Worm (Caenorhabditis elegans) whole organism, L2 larva: ENCODE data around the gene srh-74.

Source experiments
- Y55F3AM.14 ChIP-seq: fragments of 200-800 bp; sonication (Bioruptor generic); optimal IDR thresholded peaks from 2 replicates; lab custom pipeline; 2018; ENCODE audit warnings: mild to moderate bottlenecking, missing genetic modification characterization, missing compliant biosample characterization
- ZK546.5 ChIP-seq: sonication (generic microtip); optimal IDR thresholded peaks from 2 replicates; lab custom pipeline; 2017; ENCODE audit warnings: missing biosample characterization, missing genetic modification characterization
- fos-1 ChIP-seq: fragments of 150-350 bp; optimal IDR thresholded peaks from 2 replicates; lab custom pipeline; 2014; ENCODE audit warnings: missing biosample characterization, missing genetic modification characterization
- nhr-10 ChIP-seq: sonication (generic microtip); optimal IDR thresholded peaks from 2 replicates; lab custom pipeline; 2017; ENCODE audit warnings: missing biosample characterization, missing genetic modification characterization
- nhr-129 ChIP-seq: fragments of 150-350 bp; optimal IDR thresholded peaks from 2 replicates; lab custom pipeline; 2014; ENCODE audit warnings: missing biosample characterization, missing genetic modification characterization
- nhr-6 ChIP-seq: fragments of 150-350 bp; optimal IDR thresholded peaks from 2 replicates; lab custom pipeline; 2014; ENCODE audit warnings: missing biosample characterization, missing genetic modification characterization
- nhr-77 ChIP-seq: fragments of 150-350 bp; optimal IDR thresholded peaks from 2 replicates; lab custom pipeline; 2014; ENCODE audit warnings: missing biosample characterization, missing genetic modification characterization
- sma-9 ChIP-seq, 2 experiments: fragments of 150-350 bp in 1 of 2; sonication (generic microtip) in 1 of 2; optimal IDR thresholded peaks; 2 replicates each; lab custom pipeline; 2014 to 2016; ENCODE audit warnings: missing genetic modification characterization in 2 of 2, mild to moderate bottlenecking in 1 of 2, missing biosample characterization in 1 of 2, missing compliant biosample characterization in 1 of 2, missing genetic modification reagents in 1 of 2, moderate library complexity in 1 of 2
- unc-55 ChIP-seq: fragments of 150-350 bp; sonication (generic microtip); optimal IDR thresholded peaks from 3 replicates; lab custom pipeline; 2014; ENCODE audit warnings: missing biosample characterization, missing genetic modification reagents, missing genetic modification characterization
- zag-1 ChIP-seq: fragments of 150-350 bp; optimal IDR thresholded peaks from 2 replicates; lab custom pipeline; 2014; ENCODE audit warnings: missing biosample characterization, missing genetic modification characterization

DNA sequence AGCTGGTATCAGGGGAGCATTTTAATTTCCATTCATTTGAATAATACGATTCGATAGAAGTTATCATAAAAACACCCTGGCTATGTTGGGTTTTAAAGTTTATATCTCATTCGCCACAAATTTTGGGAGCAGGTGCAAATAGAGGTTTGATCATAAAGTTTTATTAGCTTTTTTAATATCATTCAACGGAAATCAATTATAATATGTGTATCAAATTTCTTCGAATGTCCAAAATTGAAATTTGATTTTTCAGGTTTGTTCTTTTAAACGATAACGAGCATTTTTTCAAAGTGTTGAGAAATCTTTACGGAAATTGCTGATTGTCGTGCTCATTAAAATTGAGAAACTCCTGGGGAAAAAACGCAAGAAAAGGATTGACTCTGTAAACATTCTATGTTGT, at the start of gene srh-74:
- TF ChIP-seq zag-1 (tag; lab: Kevin White, UChicago) (no peak), nhr-77 (tag; lab: Kevin White, UChicago) (no peak), nhr-10 (tag; lab: Kevin White, UChicago) (no peak), nhr-129 (tag; lab: Kevin White, UChicago) (no peak), unc-55 (no peak), Y55F3AM.14 (GFP tag; lab: Kevin White, UChicago) (no peak), fos-1 (tag; lab: Kevin White, UChicago) (no peak), ZK546.5 (no peak), sma-9 (GFP tag; optimal IDR thresholded peaks at IDR 0.05; lab: Kevin White, UChicago) (no peak), sma-9 (tag; optimal IDR thresholded peaks at IDR 0.05; lab: Kevin White, UChicago) (no peak), nhr-6 (tag; lab: Kevin White, UChicago) (no peak)
